Worm (Caenorhabditis elegans): ENCODE results near the gene ltd-1.

The ltd-1 gene

ce11 chrII:8062334-8062791, 30.2 kb downstream of the ltd-1 start, which contains the start of gene ufd-2:
TSS of gene ufd-2 (plus strand) at chrII:8062741.
- no peak for TF ChIP-seq sdc-2 (tag; optimal IDR thresholded peaks at IDR 0.05)
- no peak for TF ChIP-seq odd-2 (tag; optimal IDR thresholded peaks at IDR 0.05)
- TF ChIP-seq pat-9 (tag; optimal IDR thresholded peaks at IDR 0.05) = no peak
- TF ChIP-seq ceh-22 (tag; optimal IDR thresholded peaks at IDR 0.05) = no peak
- peak; percentile 20 for TF ChIP-seq ceh-48 (tag; optimal IDR thresholded peaks at IDR 0.05)
- TF ChIP-seq pros-1 (tag; optimal IDR thresholded peaks at IDR 0.05) = peak; percentile 38
- peak; percentile 50 for TF ChIP-seq ets-4 (tag; optimal IDR thresholded peaks at IDR 0.05)
- TF ChIP-seq fkh-6 (tag; optimal IDR thresholded peaks at IDR 0.05) = peak; percentile 57
- no peak for TF ChIP-seq sox-2 (GFP tag; IDR thresholded peaks at IDR 0.05)
- no peak for TF ChIP-seq mec-3 (tag; optimal IDR thresholded peaks at IDR 0.05; ENCODE audit: borderline replicate concordance)
- peak; percentile 82 for TF ChIP-seq ref-2 (tag; optimal IDR thresholded peaks at IDR 0.05)
- TF ChIP-seq C08G9.2 (tag; optimal IDR thresholded peaks at IDR 0.05) = peak; percentile 71
- TF ChIP-seq fkh-10 (GFP tag; optimal IDR thresholded peaks at IDR 0.05) = no peak
- peak; percentile 30 for TF ChIP-seq hlh-8 (tag; optimal IDR thresholded peaks at IDR 0.05)
- no peak for TF ChIP-seq elt-4 (tag; optimal IDR thresholded peaks at IDR 0.05)
- TF ChIP-seq Y22D7AL.16 (tag; optimal IDR thresholded peaks at IDR 0.05) = no peak
- no peak for TF ChIP-seq sox-4 (tag; optimal IDR thresholded peaks at IDR 0.05)
- no peak for TF ChIP-seq pax-1 (tag; optimal IDR thresholded peaks at IDR 0.05)
- no peak for TF ChIP-seq che-1 (tag; optimal IDR thresholded peaks at IDR 0.05)
- no peak for TF ChIP-seq ceh-24 (tag; optimal IDR thresholded peaks at IDR 0.05)
- TF ChIP-seq pag-3 (tag; optimal IDR thresholded peaks at IDR 0.05; ENCODE audit: borderline replicate concordance) = no peak
- TF ChIP-seq T23F11.4 (GFP tag; optimal IDR thresholded peaks at IDR 0.05) = no peak
- 0 out of 2 replicates have a peak, but pooled peaks have one; percentile 14 for TF ChIP-seq unc-3 (GFP tag; conservative IDR thresholded peaks at IDR 0.05)
- TF ChIP-seq unc-3 (tag; optimal IDR thresholded peaks at IDR 0.05) = no peak
- peak; percentile 75 for TF ChIP-seq rnt-1 (tag; optimal IDR thresholded peaks at IDR 0.05)
- TF ChIP-seq nhr-232 (tag; optimal IDR thresholded peaks at IDR 0.05) = no peak
- no peak for TF ChIP-seq K09A11.1 (tag; optimal IDR thresholded peaks at IDR 0.05; ENCODE audit: insufficient read depth)
- no peak for TF ChIP-seq syd-9 (tag; optimal IDR thresholded peaks at IDR 0.05)
- no peak for TF ChIP-seq eyg-1 (tag; optimal IDR thresholded peaks at IDR 0.05)
- TF ChIP-seq gmeb-2 (tag; optimal IDR thresholded peaks at IDR 0.05) = no peak
- TF ChIP-seq madf-2 (tag; optimal IDR thresholded peaks at IDR 0.05) = no peak
- TF ChIP-seq ttx-3 (tag; optimal IDR thresholded peaks at IDR 0.05) = no peak
- no peak for TF ChIP-seq hlh-30 (tag; optimal IDR thresholded peaks at IDR 0.05; ENCODE audit: insufficient read depth)
- TF ChIP-seq ceh-34 (tag; optimal IDR thresholded peaks at IDR 0.05) = peak; percentile 48
- TF ChIP-seq ceh-2 (tag; optimal IDR thresholded peaks at IDR 0.05) = peak; percentile 73
- TF ChIP-seq ceh-45 (GFP tag; IDR thresholded peaks at IDR 0.05) = no peak
- TF ChIP-seq hlh-13 (GFP tag; optimal IDR thresholded peaks at IDR 0.05) = no peak
- peak; percentile 15 for TF ChIP-seq unc-55 (GFP tag; optimal IDR thresholded peaks at IDR 0.05)
- TF ChIP-seq unc-42 (tag; optimal IDR thresholded peaks at IDR 0.05) = peak; percentile 66
- no peak for TF ChIP-seq pha-4 (tag; optimal IDR thresholded peaks at IDR 0.05)
- no peak for TF ChIP-seq hlh-6 (tag; optimal IDR thresholded peaks at IDR 0.05)
- no peak for TF ChIP-seq npax-4 (tag; optimal IDR thresholded peaks at IDR 0.05)
- peak; percentile 63 for TF ChIP-seq nfya-1 (tag; optimal IDR thresholded peaks at IDR 0.05)
- peak; percentile 71 for TF ChIP-seq ceh-18 (tag; optimal IDR thresholded peaks at IDR 0.05)
- peak; percentile 79 for TF ChIP-seq elt-2 (tag; optimal IDR thresholded peaks at IDR 0.05)
- no peak for TF ChIP-seq pha-2 (tag; optimal IDR thresholded peaks at IDR 0.05)
- TF ChIP-seq dmd-4 (tag; optimal IDR thresholded peaks at IDR 0.05; ENCODE audit: borderline replicate concordance) = no peak
- TF ChIP-seq lim-6 (tag; optimal IDR thresholded peaks at IDR 0.05) = no peak
- TF ChIP-seq ceh-19 (GFP tag; optimal IDR thresholded peaks at IDR 0.05) = no peak
- no peak for TF ChIP-seq lin-11 (tag; optimal IDR thresholded peaks at IDR 0.05)
- TF ChIP-seq nhr-11 (tag; optimal IDR thresholded peaks at IDR 0.05) = no peak
- TF ChIP-seq C38D4.7 (GFP tag; optimal IDR thresholded peaks at IDR 0.05) = no peak
- TF ChIP-seq tbx-2 (tag; optimal IDR thresholded peaks at IDR 0.05) = peak; percentile 90
- TF ChIP-seq ama-1 (optimal IDR thresholded peaks at IDR 0.05) = no peak
